Fruit fly (Drosophila melanogaster) whole organism, embryonic: ENCODE measurements around the gene CG5592.
A peak's percentile ranks its signal among the peaks of the same experiment; 100 is the strongest.

Experiments used
- Abd-B ChIP-seq: fragments of 200-800 bp; sonication (Bioruptor generic); optimal IDR thresholded peaks from 2 replicates; lab custom pipeline; 2018; ENCODE audit warnings: missing biosample characterization, mild to moderate bottlenecking, missing genetic modification characterization, moderate library complexity
- Awh ChIP-seq: fragments of 200-800 bp; sonication (Bioruptor generic); IDR thresholded peaks from 2 replicates; pipeline ENCODE4, ENCODE4 v1.3.6; 2022; ENCODE audit warnings: missing biosample characterization, missing genetic modification characterization
- B-H2 ChIP-seq: fragments of 200-800 bp; sonication (Bioruptor generic); optimal IDR thresholded peaks from 2 replicates; lab custom pipeline; 2018; ENCODE audit warnings: missing biosample characterization, mild to moderate bottlenecking, missing genetic modification characterization
- Bgb ChIP-seq: fragments of 200-800 bp; sonication (Bioruptor generic); IDR thresholded peaks from 2 replicates; pipeline ENCODE4 v1.3.6; 2022; ENCODE audit warnings: missing biosample characterization, missing genetic modification characterization; ENCODE audit not compliant: partially characterized antibody
- CG10366 ChIP-seq: fragments of 200-800 bp; sonication (Bioruptor generic); IDR thresholded peaks from 2 replicates; pipeline ENCODE4 v1.3.6; 2022; ENCODE audit warnings: missing biosample characterization, missing genetic modification characterization
- CG11560 ChIP-seq: fragments of 200-800 bp; sonication (Bioruptor generic); IDR thresholded peaks from 3 replicates; pipeline ENCODE4 v1.3.6; 2022; ENCODE audit warnings: missing biosample characterization, missing genetic modification characterization
- CG12071 ChIP-seq: fragments of 200-800 bp; sonication (Bioruptor generic); optimal IDR thresholded peaks from 3 replicates; lab custom pipeline; 2018; ENCODE audit warnings: missing biosample characterization, mild to moderate bottlenecking, missing genetic modification characterization
- CG12236 ChIP-seq: fragments of 200-800 bp; sonication (Bioruptor generic); optimal IDR thresholded peaks from 2 replicates; lab custom pipeline; 2016; ENCODE audit warnings: missing biosample characterization, missing genetic modification characterization
- CG16813 ChIP-seq: fragments of 200-800 bp; sonication (Bioruptor generic); IDR thresholded peaks from 3 replicates; pipeline ENCODE4 v1.3.6; 2022; ENCODE audit warnings: missing biosample characterization, missing genetic modification characterization; ENCODE audit not compliant: partially characterized antibody
- CG17186 ChIP-seq: fragments of 200-800 bp; sonication (Bioruptor generic); optimal IDR thresholded peaks from 3 replicates; lab custom pipeline; 2017; ENCODE audit warnings: missing biosample characterization, missing genetic modification reagents, missing genetic modification characterization
- CG17802 ChIP-seq: fragments of 200-800 bp; sonication (Bioruptor generic); optimal IDR thresholded peaks from 2 replicates; lab custom pipeline; 2018; ENCODE audit warnings: missing biosample characterization, mild to moderate bottlenecking, missing genetic modification characterization, moderate library complexity
- CG30020 ChIP-seq: fragments of 200-800 bp; optimal IDR thresholded peaks from 2 replicates; lab custom pipeline; 2019; ENCODE audit warnings: missing biosample characterization, mild to moderate bottlenecking, missing genetic modification characterization, moderate library complexity
- CG3995 ChIP-seq: fragments of 200-800 bp; sonication (Bioruptor generic); optimal IDR thresholded peaks from 3 replicates; lab custom pipeline; 2016; ENCODE audit warnings: missing biosample characterization, missing genetic modification characterization
- CG4360 ChIP-seq: fragments of 200-800 bp; sonication (Bioruptor generic); IDR thresholded peaks from 2 replicates; pipeline ENCODE4 v1.3.6; 2022; ENCODE audit warnings: missing biosample characterization, missing genetic modification characterization
- CG4617 ChIP-seq: fragments of 200-800 bp; sonication (Bioruptor generic); optimal IDR thresholded peaks from 3 replicates; lab custom pipeline; 2016; ENCODE audit warnings: missing biosample characterization, missing genetic modification characterization, borderline replicate concordance
- CG6654 ChIP-seq: fragments of 200-800 bp; sonication (Bioruptor generic); optimal IDR thresholded peaks from 2 replicates; lab custom pipeline; 2017; ENCODE audit warnings: missing biosample characterization, mild to moderate bottlenecking, missing genetic modification characterization
- CG7372 ChIP-seq: fragments of 200-800 bp; sonication (Bioruptor generic); IDR thresholded peaks from 2 replicates; pipeline ENCODE4 v1.3.6; 2022; ENCODE audit warnings: missing biosample characterization, missing genetic modification characterization
- CG9727 ChIP-seq: fragments of 200-800 bp; sonication (Bioruptor generic); optimal IDR thresholded peaks from 3 replicates; lab custom pipeline; 2017; ENCODE audit warnings: missing biosample characterization, mild to moderate bottlenecking, missing genetic modification characterization
- CG9797 ChIP-seq: fragments of 200-800 bp; sonication (Bioruptor generic); optimal IDR thresholded peaks from 3 replicates; lab custom pipeline; 2018; ENCODE audit warnings: missing biosample characterization, mild to moderate bottlenecking, missing genetic modification characterization
- CkIIα-i1 ChIP-seq: fragments of 200-800 bp; sonication (Bioruptor generic); IDR thresholded peaks from 2 replicates; pipeline ENCODE4 v1.3.6; 2022; ENCODE audit warnings: missing biosample characterization, missing genetic modification characterization
- D19B ChIP-seq: fragments of 200-800 bp; sonication (Bioruptor generic); optimal IDR thresholded peaks from 2 replicates; lab custom pipeline; 2017; ENCODE audit warnings: missing biosample characterization, mild to moderate bottlenecking, missing genetic modification characterization
- Dp ChIP-seq: fragments of 200-800 bp; sonication (Bioruptor generic); optimal IDR thresholded peaks from 2 replicates; lab custom pipeline; 2018; ENCODE audit warnings: missing biosample characterization, mild to moderate bottlenecking, missing genetic modification characterization, moderate library complexity
- E2f2 ChIP-seq: fragments of 200-800 bp; sonication (Bioruptor generic); IDR thresholded peaks from 2 replicates; pipeline ENCODE4 v1.3.6; 2022; ENCODE audit warnings: missing biosample characterization, missing genetic modification characterization
- Ets97D ChIP-seq: fragments of 200-800 bp; sonication (Bioruptor generic); optimal IDR thresholded peaks from 3 replicates; lab custom pipeline; 2016; ENCODE audit warnings: missing biosample characterization, missing genetic modification characterization
- Gug ChIP-seq: fragments of 200-800 bp; sonication (Bioruptor generic); IDR thresholded peaks from 4 replicates; pipeline ENCODE4 v1.3.6; 2022; ENCODE audit warnings: missing biosample characterization, missing genetic modification characterization
- Mad ChIP-seq: fragments of 200-800 bp; sonication (Bioruptor generic); optimal IDR thresholded peaks from 2 replicates; lab custom pipeline; 2016; ENCODE audit warnings: missing biosample characterization, missing genetic modification characterization
- NK7.1 ChIP-seq: fragments of 200-800 bp; sonication (Bioruptor generic); optimal IDR thresholded peaks from 3 replicates; lab custom pipeline; 2016; ENCODE audit warnings: missing biosample characterization, missing genetic modification characterization
- NfI ChIP-seq: fragments of 200-800 bp; sonication (Bioruptor generic); optimal IDR thresholded peaks from 3 replicates; lab custom pipeline; 2018; ENCODE audit warnings: missing biosample characterization, mild to moderate bottlenecking, missing genetic modification characterization, moderate library complexity
- Oli ChIP-seq: fragments of 200-800 bp; sonication (Bioruptor generic); optimal IDR thresholded peaks from 2 replicates; lab custom pipeline; 2018; ENCODE audit warnings: missing biosample characterization, mild to moderate bottlenecking, missing genetic modification characterization, moderate library complexity
- Pdp1 ChIP-seq, 2 experiments: fragments of 200-800 bp; sonication (Bioruptor generic); optimal IDR thresholded peaks; 3 replicates each; lab custom pipeline; 2016; ENCODE audit warnings: missing biosample characterization in 2 of 2, missing genetic modification characterization in 2 of 2, mild to moderate bottlenecking in 1 of 2, moderate library complexity in 1 of 2
- Ptx1 ChIP-seq: fragments of 200-800 bp; sonication (Bioruptor generic); IDR thresholded peaks from 2 replicates; pipeline ENCODE4 v1.3.6; 2022; ENCODE audit warnings: missing biosample characterization, missing genetic modification characterization
- Scr ChIP-seq: fragments of 200-800 bp; sonication (Bioruptor generic); IDR thresholded peaks from 2 replicates; pipeline ENCODE4 v1.3.6; 2022; ENCODE audit warnings: missing biosample characterization, missing genetic modification characterization; ENCODE audit not compliant: partially characterized antibody
- Tbp ChIP-seq: fragments of >200 bp; optimal IDR thresholded peaks from 2 replicates; lab custom pipeline; 2018; ENCODE audit warnings: missing biosample characterization, missing genetic modification characterization
- caup ChIP-seq: fragments of 200-800 bp; sonication (Bioruptor generic); optimal IDR thresholded peaks from 3 replicates; lab custom pipeline; 2017; ENCODE audit warnings: missing biosample characterization, mild to moderate bottlenecking, missing genetic modification characterization, moderate library complexity; ENCODE audit not compliant: severe bottlenecking
- emc ChIP-seq: fragments of 200-800 bp; sonication (Bioruptor generic); optimal IDR thresholded peaks from 2 replicates; lab custom pipeline; 2016; ENCODE audit warnings: missing biosample characterization, missing genetic modification characterization
- gcm ChIP-seq: fragments of 200-800 bp; sonication (Bioruptor generic); optimal IDR thresholded peaks from 2 replicates; lab custom pipeline; 2019; ENCODE audit warnings: missing biosample characterization, mild to moderate bottlenecking, missing genetic modification characterization, moderate library complexity
- gsb ChIP-seq: fragments of 200-800 bp; sonication (Bioruptor generic); IDR thresholded peaks from 2 replicates; pipeline ENCODE4 v1.3.6; 2022; ENCODE audit warnings: missing biosample characterization, missing genetic modification characterization
- hth ChIP-seq: fragments of >200 bp; optimal IDR thresholded peaks from 2 replicates; lab custom pipeline; 2017; ENCODE audit warnings: inconsistent platforms
- kni ChIP-seq: fragments of 200-800 bp; sonication (Bioruptor generic); optimal IDR thresholded peaks from 3 replicates; lab custom pipeline; 2017; ENCODE audit warnings: mild to moderate bottlenecking, missing biosample characterization, missing genetic modification reagents, missing genetic modification characterization
- onecut ChIP-seq: fragments of 200-800 bp; sonication (Bioruptor generic); IDR thresholded peaks from 2 replicates; pipeline ENCODE4 v1.3.6; 2022; ENCODE audit warnings: missing biosample characterization, missing genetic modification characterization
- pan ChIP-seq, 4 experiments: fragments of >200 bp in 3 of 4; fragments of 200-800 bp in 1 of 4; sonication (Bioruptor generic) in 1 of 4; optimal IDR thresholded peaks in 3 of 4; IDR thresholded peaks in 1 of 4; 2 replicates each; pipeline versions ENCODE4 v1.3.6 to Lab custom; 2017 to 2022; ENCODE audit warnings: missing biosample characterization in 2 of 4, missing genetic modification characterization in 2 of 4, mixed read lengths in 1 of 4
- schlank ChIP-seq: fragments of 200-800 bp; sonication (Bioruptor generic); optimal IDR thresholded peaks from 2 replicates; lab custom pipeline; 2018; ENCODE audit warnings: missing biosample characterization, mild to moderate bottlenecking, missing genetic modification characterization
- sens ChIP-seq: fragments of 200-800 bp; sonication (Bioruptor generic); peaks from one replicate; lab custom pipeline; 2016; ENCODE audit warnings: missing biosample characterization, missing genetic modification characterization
- slbo ChIP-seq: fragments of 200-800 bp; sonication (Bioruptor generic); IDR thresholded peaks from 2 replicates; pipeline ENCODE4 v1.3.6; 2022; ENCODE audit warnings: missing biosample characterization, missing genetic modification characterization
- stc ChIP-seq: fragments of 200-800 bp; sonication (Bioruptor generic); IDR thresholded peaks from 2 replicates; pipeline ENCODE4 v1.3.6; 2022; ENCODE audit warnings: missing biosample characterization, missing genetic modification characterization
- tap ChIP-seq: fragments of 200-800 bp; optimal IDR thresholded peaks from 3 replicates; lab custom pipeline; 2019; ENCODE audit warnings: missing biosample characterization, mild to moderate bottlenecking, missing genetic modification characterization, moderate library complexity
- tio ChIP-seq: fragments of 200-800 bp; sonication (Bioruptor generic); optimal IDR thresholded peaks from 2 replicates; lab custom pipeline; 2017; ENCODE audit warnings: missing biosample characterization, missing genetic modification characterization, inconsistent platforms
- toy ChIP-seq: fragments of 200-800 bp; sonication (Bioruptor generic); IDR thresholded peaks from 2 replicates; pipeline ENCODE4 v1.3.6; 2022; ENCODE audit warnings: missing biosample characterization, missing genetic modification characterization
- vvl ChIP-seq: fragments of 200-800 bp; sonication (Bioruptor generic); IDR thresholded peaks from 2 replicates; pipeline ENCODE4 v1.3.6; 2022; ENCODE audit warnings: missing biosample characterization, missing genetic modification characterization

CG5592 gene

dm6 chr3L:5869614-5870204 lies 27.7 kb upstream of the CG5592 start (continued):
- TF ChIP-seq D19B: no peak
- TF ChIP-seq kni (GFP tag; lab: Kevin White, UChicago): peak; percentile 9
- TF ChIP-seq vvl (GFP tag; lab: Robert Waterston, UW): peak; percentile 97
- TF ChIP-seq gsb (GFP tag; lab: Robert Waterston, UW): peak; percentile 58
- TF ChIP-seq CG30020 (tag; lab: Kevin White, UChicago): no peak
- TF ChIP-seq CG6654 (GFP tag; lab: Kevin White, UChicago): peak; percentile 23
- no peak; the same call in 2 of the 3 replicates for TF ChIP-seq CG16813
- no peak for TF ChIP-seq pan (optimal IDR thresholded peaks at IDR 0.05; lab: Kevin White, UChicago)
- peak in 1 of 2 experiments; percentile 75 for TF ChIP-seq pan (GFP tag; optimal IDR thresholded peaks at IDR 0.05 in 1 of 2, IDR thresholded peaks at IDR 0.05 in 1 of 2)
- no peak for TF ChIP-seq hth
- TF ChIP-seq slbo (GFP tag; lab: Robert Waterston, UW): peak; percentile 93
- peak; percentile 86 for TF ChIP-seq Ptx1 (GFP tag; lab: Robert Waterston, UW)
- peak; percentile 48 for TF ChIP-seq E2f2 (GFP tag; lab: Robert Waterston, UW)
- TF ChIP-seq tio: peak; percentile 15
- peak; percentile 12 for TF ChIP-seq Ets97D (GFP tag; lab: Kevin White, UChicago)
- TF ChIP-seq NK7.1 (GFP tag; lab: Kevin White, UChicago): peak; percentile 39
- TF ChIP-seq CG12071 (GFP tag; lab: Kevin White, UChicago): peak; percentile 33
- TF ChIP-seq Pdp1 (GFP tag; optimal IDR thresholded peaks at IDR 0.05; lab: Kevin White, UChicago): peak in 1 of 2 experiments; percentile 28
- TF ChIP-seq schlank (tag; lab: Kevin White, UChicago): no peak
- peak; percentile 22 for TF ChIP-seq emc
- TF ChIP-seq caup (GFP tag; lab: Kevin White, UChicago): peak; percentile 54
- TF ChIP-seq CkIIα-i1 (GFP tag; lab: Robert Waterston, UW): no peak
- peak; percentile 1 for TF ChIP-seq Mad (GFP tag; lab: Kevin White, UChicago)
- no peak for TF ChIP-seq CG12236 (GFP tag; lab: Kevin White, UChicago)
- peak; percentile 78 for TF ChIP-seq CG10366
- peak; percentile 92 for TF ChIP-seq sens (GFP tag; lab: Kevin White, UChicago)
- TF ChIP-seq Gug: peak; percentile 76
- peak; percentile 11 for TF ChIP-seq gcm (GFP tag; lab: Kevin White, UChicago)
- TF ChIP-seq onecut (GFP tag; lab: Robert Waterston, UW): peak; percentile 75
- TF ChIP-seq Abd-B (GFP tag; lab: Kevin White, UChicago): peak; percentile 33
- TF ChIP-seq CG11560 (tag; lab: Robert Waterston, UW): peak; percentile 69; the same call in 2 of the 3 replicates
- peak; percentile 18 for TF ChIP-seq CG9797 (GFP tag; lab: Kevin White, UChicago)
- TF ChIP-seq Oli: peak; percentile 20
- TF ChIP-seq NfI (GFP tag; lab: Kevin White, UChicago): peak; percentile 69
- TF ChIP-seq CG17186: peak; percentile 4
- TF ChIP-seq CG4360 (GFP tag; lab: Robert Waterston, UW): peak; percentile 94
- peak; percentile 64; the same call in 1 of the 2 replicates for TF ChIP-seq Awh (GFP tag; lab: Robert Waterston, UW)
- peak; percentile 64; the same call in 1 of the 2 replicates for TF ChIP-seq Bgb (GFP tag; lab: Robert Waterston, UW)
- no peak for TF ChIP-seq CG9727 (GFP tag; lab: Kevin White, UChicago)
- no peak for TF ChIP-seq toy (GFP tag; lab: Robert Waterston, UW)
- TF ChIP-seq Tbp (GFP tag; lab: Kevin White, UChicago): no peak
- TF ChIP-seq CG7372: peak; percentile 75
- TF ChIP-seq stc (GFP tag; lab: Robert Waterston, UW): peak; percentile 56; the same call in 1 of the 2 replicates
- no peak for TF ChIP-seq B-H2 (GFP tag; lab: Kevin White, UChicago)
- TF ChIP-seq CG3995 (GFP tag; lab: Kevin White, UChicago): no peak
- peak; percentile 23; the same call in 1 of the 2 replicates for TF ChIP-seq Scr (GFP tag; lab: Robert Waterston, UW)
- TF ChIP-seq CG17802 (tag; lab: Kevin White, UChicago): peak; percentile 43
- peak; percentile 54 for TF ChIP-seq CG4617
- TF ChIP-seq tap (tag; lab: Kevin White, UChicago): peak; percentile 49
- no peak for TF ChIP-seq Dp (GFP tag; lab: Kevin White, UChicago)
